Comparison of ENCODE assay signal across 1 worm cellular context in genomic region chrIV:8529039-8529438, ce11.
A peak's percentile ranks its signal among the peaks of the same experiment; 100 is the strongest.
TF ChIP-seq lines count a peak whose summit lies in the region.

No protein-coding gene starts in this region.

TF ChIP-seq in whole organism, L1 larva, 84 proteins besides CTCF, POLR2A, EP300 and RAD21 (continued from another document):
- TF ChIP-seq fkh-4 (tag; optimal IDR thresholded peaks at IDR 0.05; lab: Kevin White, UChicago; ENCODE audit: borderline replicate concordance) (no peak), C34B4.2 (tag; optimal IDR thresholded peaks at IDR 0.05; lab: Kevin White, UChicago) (no peak), nhr-11 (tag; optimal IDR thresholded peaks at IDR 0.05; lab: Kevin White, UChicago) (no peak), jun-1 (tag; optimal IDR thresholded peaks at IDR 0.05; lab: Kevin White, UChicago) (peak; percentile 22), pag-3 (tag; optimal IDR thresholded peaks at IDR 0.05; lab: Kevin White, UChicago; ENCODE audit: borderline replicate concordance, insufficient read depth) (no peak), isw-1 (GFP tag; IDR thresholded peaks at IDR 0.05; lab: Robert Waterston, UW) (no peak), ztf-4 (tag; optimal IDR thresholded peaks at IDR 0.05; lab: Kevin White, UChicago) (peak; percentile 29), snu-23 (GFP tag; optimal IDR thresholded peaks at IDR 0.05; lab: Kevin White, UChicago) (peak; percentile 73), sox-4 (tag; optimal IDR thresholded peaks at IDR 0.05; lab: Kevin White, UChicago) (no peak), mef-2 (tag; optimal IDR thresholded peaks at IDR 0.05; lab: Kevin White, UChicago) (no peak), dpl-1 (GFP tag; optimal IDR thresholded peaks at IDR 0.05; lab: Kevin White, UChicago) (peak in 2 of 3 experiments; percentile 33 to 46), lin-39 (tag; optimal IDR thresholded peaks at IDR 0.05; lab: Kevin White, UChicago) (no peak), tbx-2 (tag; optimal IDR thresholded peaks at IDR 0.05; lab: Kevin White, UChicago) (peak; percentile 72), ztf-11 (tag; optimal IDR thresholded peaks at IDR 0.05; lab: Kevin White, UChicago) (no peak), snpc-4 (tag; optimal IDR thresholded peaks at IDR 0.05; lab: Kevin White, UChicago) (no peak), unc-130 (tag; optimal IDR thresholded peaks at IDR 0.05; lab: Kevin White, UChicago) (peak; percentile 78), sup-37 (GFP tag; optimal IDR thresholded peaks at IDR 0.05; lab: Kevin White, UChicago) (no peak), elt-2 (tag; optimal IDR thresholded peaks at IDR 0.05; lab: Kevin White, UChicago) (no peak), pqm-1 (tag; optimal IDR thresholded peaks at IDR 0.05; lab: Kevin White, UChicago) (no peak), sptf-1 (tag; optimal IDR thresholded peaks at IDR 0.05; lab: Kevin White, UChicago) (no peak), irx-1 (tag; optimal IDR thresholded peaks at IDR 0.05; lab: Kevin White, UChicago) (peak; percentile 69), C16A3.4 (tag; optimal IDR thresholded peaks at IDR 0.05; lab: Kevin White, UChicago) (peak; percentile 47), unc-30 (tag; optimal IDR thresholded peaks at IDR 0.05; lab: Kevin White, UChicago) (no peak), tlp-1 (tag; optimal IDR thresholded peaks at IDR 0.05; lab: Kevin White, UChicago) (no peak), vab-15 (tag; optimal IDR thresholded peaks at IDR 0.05; lab: Kevin White, UChicago) (no peak), nhr-71 (tag; optimal IDR thresholded peaks at IDR 0.05; lab: Kevin White, UChicago) (peak; percentile 92), pax-3 (tag; optimal IDR thresholded peaks at IDR 0.05; lab: Kevin White, UChicago) (no peak), unc-86 (tag; optimal IDR thresholded peaks at IDR 0.05; lab: Kevin White, UChicago) (no peak), egl-27 (tag; optimal IDR thresholded peaks at IDR 0.05; lab: Kevin White, UChicago) (no peak), nhr-76 (tag; optimal IDR thresholded peaks at IDR 0.05; lab: Kevin White, UChicago) (no peak), mab-9 (GFP tag; IDR thresholded peaks at IDR 0.05; lab: Robert Waterston, UW) (no peak), zip-4 (GFP tag; optimal IDR thresholded peaks at IDR 0.05; lab: Kevin White, UChicago) (no peak), ets-5 (GFP tag; IDR thresholded peaks at IDR 0.05; lab: Robert Waterston, UW) (no peak), efl-1 (optimal IDR thresholded peaks at IDR 0.05; lab: Kevin White, UChicago) (peak in 1 of 2 experiments; percentile 27), efl-1 (GFP tag; optimal IDR thresholded peaks at IDR 0.05 in 1 of 2; lab: Kevin White, UChicago) (peak in 1 of 2 experiments; percentile 94), nhr-77 (tag; optimal IDR thresholded peaks at IDR 0.05; lab: Kevin White, UChicago) (no peak), fkh-8 (tag; optimal IDR thresholded peaks at IDR 0.05; lab: Kevin White, UChicago) (no peak)
